Worm (Caenorhabditis elegans): Measurements from ENCODE around the gene F53A9.9.

DNA sequence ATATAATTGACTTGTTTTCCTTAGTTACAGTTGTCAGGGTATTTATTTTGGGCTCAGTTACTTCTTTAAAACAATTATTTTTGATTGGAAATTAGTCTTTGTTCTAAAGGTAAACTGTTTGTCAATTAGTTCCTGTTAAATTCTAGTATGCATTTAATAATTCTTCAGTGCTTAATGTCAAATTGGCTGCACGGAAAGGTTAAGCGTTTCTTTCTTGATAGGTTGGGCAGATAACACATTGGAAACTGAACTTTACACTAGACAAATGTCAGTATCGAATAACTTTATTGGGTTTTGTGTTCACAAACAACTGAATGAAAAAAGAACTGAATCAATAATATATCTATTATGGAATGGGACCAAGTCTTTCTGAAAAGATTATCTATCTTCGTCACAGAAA is 5.7 kb downstream of the F53A9.9 start:
- no peak for TF ChIP-seq flt-1 (GFP tag; IDR thresholded peaks at IDR 0.05)
- no peak for TF ChIP-seq ztf-23 (GFP tag; IDR thresholded peaks at IDR 0.05)
- TF ChIP-seq klf-2 (GFP tag; conservative IDR thresholded peaks at IDR 0.05) = no peak
- no peak for TF ChIP-seq ref-1 (GFP tag; conservative IDR thresholded peaks at IDR 0.05)
- no peak for TF ChIP-seq T22C8.4 (GFP tag; IDR thresholded peaks at IDR 0.05)

Data from whole organism, midembryonic.